Fruit fly (Drosophila melanogaster) whole organism, adult: ENCODE results near the gene CG8072.

Experiments used
- CG11617 ChIP-seq: fragments of 200-800 bp; sonication (Bioruptor generic); optimal IDR thresholded peaks from 2 replicates; lab custom pipeline; 2017; ENCODE audit warnings: mild to moderate bottlenecking, missing biosample characterization, missing genetic modification reagents, missing genetic modification characterization
- CG12768 ChIP-seq: fragments of 200-800 bp; sonication (Bioruptor generic); optimal IDR thresholded peaks from 2 replicates; lab custom pipeline; 2017; ENCODE audit warnings: missing biosample characterization, missing genetic modification characterization, mild to moderate bottlenecking, moderate library complexity, missing genetic modification reagents
- CG14711 ChIP-seq: fragments of 200-800 bp; sonication (Bioruptor generic); optimal IDR thresholded peaks from 2 replicates; lab custom pipeline; 2018; ENCODE audit warnings: missing biosample characterization, mild to moderate bottlenecking, missing genetic modification characterization, moderate library complexity
- CG1620 ChIP-seq: fragments of 200-800 bp; sonication (Bioruptor generic); optimal IDR thresholded peaks from 2 replicates; lab custom pipeline; 2016; ENCODE audit warnings: missing biosample characterization, missing genetic modification characterization
- CG33017 ChIP-seq: fragments of 200-800 bp; sonication (Bioruptor generic); optimal IDR thresholded peaks from 2 replicates; lab custom pipeline; 2018; ENCODE audit warnings: missing biosample characterization, mild to moderate bottlenecking, missing genetic modification characterization, moderate library complexity
- CG5204 ChIP-seq: fragments of 200-800 bp; sonication (Bioruptor generic); optimal IDR thresholded peaks from 2 replicates; lab custom pipeline; 2016; ENCODE audit warnings: missing biosample characterization, missing genetic modification characterization
- CG7045 ChIP-seq: fragments of 200-800 bp; sonication (Bioruptor generic); optimal IDR thresholded peaks from 2 replicates; lab custom pipeline; 2017; ENCODE audit warnings: missing biosample characterization, mild to moderate bottlenecking, missing genetic modification characterization
- CG7101 ChIP-seq: fragments of 200-800 bp; sonication (Bioruptor generic); optimal IDR thresholded peaks from 2 replicates; lab custom pipeline; 2018; ENCODE audit warnings: missing biosample characterization, mild to moderate bottlenecking, missing genetic modification characterization, moderate library complexity
- Clk ChIP-seq: fragments of 200-800 bp; sonication (Bioruptor generic); optimal IDR thresholded peaks from 2 replicates; lab custom pipeline; 2017; ENCODE audit warnings: missing biosample characterization, missing genetic modification characterization
- Crg-1 ChIP-seq: fragments of 200-800 bp; sonication (Bioruptor generic); optimal IDR thresholded peaks from 2 replicates; lab custom pipeline; 2016; ENCODE audit warnings: missing biosample characterization, missing genetic modification characterization
- Hr96 ChIP-seq: fragments of 200-800 bp; sonication (Bioruptor generic); optimal IDR thresholded peaks from 2 replicates; lab custom pipeline; 2016; ENCODE audit warnings: missing biosample characterization, missing genetic modification characterization
- Mnt ChIP-seq: fragments of 200-800 bp; sonication (Bioruptor generic); optimal IDR thresholded peaks from 2 replicates; lab custom pipeline; 2016; ENCODE audit warnings: missing biosample characterization, mild to moderate bottlenecking, missing genetic modification characterization
- bab1 ChIP-seq: fragments of 200-800 bp; sonication (Bioruptor generic); optimal IDR thresholded peaks from 3 replicates; lab custom pipeline; 2019; ENCODE audit warnings: missing biosample characterization, mild to moderate bottlenecking, missing genetic modification characterization, moderate library complexity
- cic ChIP-seq: fragments of 200-800 bp; sonication (Bioruptor generic); optimal IDR thresholded peaks from 2 replicates; lab custom pipeline; 2017; ENCODE audit warnings: missing biosample characterization, mild to moderate bottlenecking, missing genetic modification characterization, moderate library complexity
- cnc ChIP-seq, 2 experiments: fragments of >200 bp; optimal IDR thresholded peaks; 2 replicates each; lab custom pipeline; 2017
- kay ChIP-seq: fragments of 200-800 bp; sonication (Bioruptor generic); peaks from one replicate; lab custom pipeline; 2016; ENCODE audit warnings: missing biosample characterization, missing genetic modification characterization, borderline replicate concordance
- ovo ChIP-seq: fragments of 200-800 bp; sonication (Bioruptor generic); optimal IDR thresholded peaks from 2 replicates; lab custom pipeline; 2016; ENCODE audit warnings: missing biosample characterization, missing genetic modification characterization
- pad ChIP-seq: fragments of 200-800 bp; sonication (Bioruptor generic); optimal IDR thresholded peaks from 3 replicates; lab custom pipeline; 2017; ENCODE audit warnings: missing biosample characterization, missing genetic modification characterization, mild to moderate bottlenecking, moderate library complexity, missing genetic modification reagents
- tj ChIP-seq: fragments of 200-800 bp; sonication (Bioruptor generic); optimal IDR thresholded peaks from 3 replicates; lab custom pipeline; 2017; ENCODE audit warnings: missing biosample characterization, mild to moderate bottlenecking, missing genetic modification characterization, moderate library complexity
- toe ChIP-seq: fragments of 200-800 bp; sonication (Bioruptor generic); optimal IDR thresholded peaks from 2 replicates; lab custom pipeline; 2016; ENCODE audit warnings: missing biosample characterization, missing genetic modification characterization

CG8072 gene

DNA sequence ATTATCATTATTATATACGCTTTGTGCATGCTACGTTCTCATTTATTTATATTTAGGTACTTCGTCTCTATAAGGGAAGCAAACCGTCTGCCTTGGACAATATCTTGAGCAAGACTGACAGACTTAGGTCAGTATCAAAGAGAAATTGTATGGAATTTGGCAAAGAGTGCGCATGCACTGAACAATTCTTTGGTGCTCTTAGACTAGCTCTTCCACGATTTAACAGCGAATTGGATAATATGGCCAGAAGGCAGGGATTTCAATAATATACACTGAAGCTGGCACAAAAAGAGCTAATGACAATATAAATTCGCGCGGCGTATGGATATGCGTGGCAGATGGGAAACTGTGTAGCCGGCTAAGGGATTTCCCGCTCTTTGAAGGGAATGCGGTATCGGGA is 35.3 kb downstream of the CG8072 start:
- TF ChIP-seq cnc (optimal IDR thresholded peaks at IDR 0.05; lab: Kevin White, UChicago) (no peak), cic (GFP tag; lab: Kevin White, UChicago) (no peak), kay (no peak), CG7101 (tag; lab: Kevin White, UChicago) (no peak), Hr96 (GFP tag; lab: Kevin White, UChicago) (no peak), CG1620 (GFP tag; lab: Kevin White, UChicago) (no peak), CG11617 (GFP tag; lab: Kevin White, UChicago) (no peak), Clk (GFP tag; lab: Kevin White, UChicago) (no peak), Crg-1 (GFP tag; lab: Kevin White, UChicago) (no peak), toe (GFP tag; lab: Kevin White, UChicago) (no peak), CG12768 (GFP tag; lab: Kevin White, UChicago) (no peak), CG14711 (tag; lab: Kevin White, UChicago) (no peak), tj (GFP tag; lab: Kevin White, UChicago) (no peak), pad (no peak), CG5204 (GFP tag; lab: Kevin White, UChicago) (no peak), CG33017 (tag; lab: Kevin White, UChicago) (no peak), ovo (no peak), CG7045 (GFP tag; lab: Kevin White, UChicago) (no peak)

DNA sequence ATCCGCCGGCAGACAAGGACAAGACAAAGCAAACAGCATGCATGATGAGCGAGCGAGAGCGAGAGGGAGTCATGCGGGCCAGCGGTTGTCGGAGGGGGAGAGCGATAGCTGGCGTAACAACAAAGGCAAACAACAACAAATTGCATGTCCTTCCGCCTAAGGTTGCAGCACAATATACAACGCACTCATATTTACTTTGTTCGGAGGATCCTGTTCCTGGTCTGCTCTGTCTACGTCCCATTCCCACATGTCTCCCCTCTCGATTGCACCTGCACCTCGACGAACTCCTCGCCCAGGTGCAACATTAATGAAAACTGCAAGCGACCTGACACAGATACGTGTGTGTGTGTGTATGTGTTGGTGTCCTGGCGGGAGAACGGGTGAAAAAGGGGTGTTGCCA is 37.6 kb downstream of the CG8072 start:
- no peak for TF ChIP-seq cnc (optimal IDR thresholded peaks at IDR 0.05; lab: Kevin White, UChicago)
- TF ChIP-seq CG7101 (tag; lab: Kevin White, UChicago): no peak
- TF ChIP-seq bab1 (GFP tag; lab: Kevin White, UChicago): no peak
- no peak for TF ChIP-seq cic (GFP tag; lab: Kevin White, UChicago)
- TF ChIP-seq Clk (GFP tag; lab: Kevin White, UChicago): no peak
- no peak for TF ChIP-seq pad
- TF ChIP-seq Mnt (GFP tag; lab: Kevin White, UChicago): no peak
- no peak for TF ChIP-seq CG12768 (GFP tag; lab: Kevin White, UChicago)
- no peak for TF ChIP-seq CG14711 (tag; lab: Kevin White, UChicago)
- no peak for TF ChIP-seq CG5204 (GFP tag; lab: Kevin White, UChicago)
- no peak for TF ChIP-seq CG1620 (GFP tag; lab: Kevin White, UChicago)

DNA sequence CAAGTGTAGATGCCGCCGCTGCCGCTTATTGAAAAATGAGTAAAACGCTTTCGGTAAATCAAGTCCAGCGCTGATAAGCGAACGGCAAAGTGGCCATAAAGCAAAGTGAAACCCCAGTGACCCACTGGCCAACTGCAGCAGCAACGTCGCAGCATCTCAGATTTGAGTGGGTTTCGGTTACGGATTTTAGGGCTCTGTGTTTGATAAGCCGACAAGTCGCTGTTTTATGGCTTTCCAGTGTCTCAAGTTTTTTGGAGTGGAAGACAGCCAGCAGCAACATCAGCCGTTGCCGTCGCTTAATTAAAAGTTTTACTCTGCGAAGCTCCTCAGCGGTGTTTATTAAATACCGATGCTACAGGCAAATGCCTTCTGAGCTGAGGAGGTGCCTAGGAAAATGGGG is 45.7 kb downstream of the CG8072 start:
- TF ChIP-seq Mnt (GFP tag; lab: Kevin White, UChicago) (no peak), CG33017 (tag; lab: Kevin White, UChicago) (no peak), cnc (optimal IDR thresholded peaks at IDR 0.05; lab: Kevin White, UChicago) (no peak), CG5204 (GFP tag; lab: Kevin White, UChicago) (no peak), kay (no peak), Crg-1 (GFP tag; lab: Kevin White, UChicago) (no peak), Hr96 (GFP tag; lab: Kevin White, UChicago) (no peak), CG1620 (GFP tag; lab: Kevin White, UChicago) (no peak), pad (no peak), Clk (GFP tag; lab: Kevin White, UChicago) (no peak), CG11617 (GFP tag; lab: Kevin White, UChicago) (no peak), bab1 (GFP tag; lab: Kevin White, UChicago) (no peak)

DNA sequence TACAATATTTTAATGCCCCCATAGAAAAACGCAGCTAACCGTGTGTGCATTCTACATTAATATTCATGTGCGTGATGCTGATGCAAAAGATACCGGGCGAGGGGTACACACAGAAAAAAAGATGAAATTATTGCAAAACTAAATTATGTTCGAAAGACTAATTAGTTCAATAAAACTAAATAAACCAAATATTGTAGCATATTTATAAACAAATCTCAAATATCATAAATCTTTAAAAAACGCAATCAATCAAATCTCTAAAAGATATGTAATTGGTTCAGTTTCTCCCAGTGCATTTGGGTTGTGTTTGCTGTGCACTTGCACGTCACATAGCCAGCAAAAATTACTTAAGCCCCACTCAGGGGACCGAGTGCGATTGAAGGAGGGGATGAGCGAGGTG is 46.9 kb downstream of the CG8072 start:
- no peak for TF ChIP-seq kay
- no peak for TF ChIP-seq cic (GFP tag; lab: Kevin White, UChicago)
- no peak for TF ChIP-seq pad
- no peak for TF ChIP-seq CG1620 (GFP tag; lab: Kevin White, UChicago)
- TF ChIP-seq Hr96 (GFP tag; lab: Kevin White, UChicago): no peak
- no peak for TF ChIP-seq Crg-1 (GFP tag; lab: Kevin White, UChicago)
- no peak for TF ChIP-seq toe (GFP tag; lab: Kevin White, UChicago)
- TF ChIP-seq CG12768 (GFP tag; lab: Kevin White, UChicago): no peak
- no peak for TF ChIP-seq cnc (optimal IDR thresholded peaks at IDR 0.05; lab: Kevin White, UChicago)
- no peak for TF ChIP-seq Clk (GFP tag; lab: Kevin White, UChicago)
- no peak for TF ChIP-seq CG11617 (GFP tag; lab: Kevin White, UChicago)
- no peak for TF ChIP-seq tj (GFP tag; lab: Kevin White, UChicago)
- no peak for TF ChIP-seq CG14711 (tag; lab: Kevin White, UChicago)
- no peak for TF ChIP-seq bab1 (GFP tag; lab: Kevin White, UChicago)
- TF ChIP-seq Mnt (GFP tag; lab: Kevin White, UChicago): no peak
- TF ChIP-seq ovo: no peak
- no peak for TF ChIP-seq CG7101 (tag; lab: Kevin White, UChicago)
- no peak for TF ChIP-seq CG7045 (GFP tag; lab: Kevin White, UChicago)
- no peak for TF ChIP-seq CG33017 (tag; lab: Kevin White, UChicago)

DNA sequence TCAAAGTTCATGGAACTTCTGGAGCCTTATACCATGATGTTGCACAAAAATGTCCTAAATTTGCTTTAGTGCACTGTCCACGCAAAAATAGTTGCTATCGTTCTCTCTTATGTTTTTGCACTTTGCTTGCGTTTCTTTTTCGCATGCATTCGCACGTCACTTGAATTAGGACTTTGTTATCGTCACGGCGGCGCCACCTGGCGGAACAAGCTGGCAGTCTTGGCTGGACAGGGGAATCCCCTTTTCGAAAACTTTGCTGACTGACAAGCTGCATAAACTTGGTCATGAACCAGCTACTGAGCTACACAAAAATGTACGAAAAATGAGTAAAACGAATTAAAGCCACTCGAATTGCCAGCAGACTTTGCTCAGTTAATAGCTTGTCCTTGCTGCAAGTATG is 48.0 kb downstream of the CG8072 start:
- TF ChIP-seq cic (GFP tag; lab: Kevin White, UChicago) (no peak), CG12768 (GFP tag; lab: Kevin White, UChicago) (no peak), kay (no peak), ovo (no peak), toe (GFP tag; lab: Kevin White, UChicago) (no peak), bab1 (GFP tag; lab: Kevin White, UChicago) (no peak), tj (GFP tag; lab: Kevin White, UChicago) (no peak), CG7045 (GFP tag; lab: Kevin White, UChicago) (no peak)

DNA sequence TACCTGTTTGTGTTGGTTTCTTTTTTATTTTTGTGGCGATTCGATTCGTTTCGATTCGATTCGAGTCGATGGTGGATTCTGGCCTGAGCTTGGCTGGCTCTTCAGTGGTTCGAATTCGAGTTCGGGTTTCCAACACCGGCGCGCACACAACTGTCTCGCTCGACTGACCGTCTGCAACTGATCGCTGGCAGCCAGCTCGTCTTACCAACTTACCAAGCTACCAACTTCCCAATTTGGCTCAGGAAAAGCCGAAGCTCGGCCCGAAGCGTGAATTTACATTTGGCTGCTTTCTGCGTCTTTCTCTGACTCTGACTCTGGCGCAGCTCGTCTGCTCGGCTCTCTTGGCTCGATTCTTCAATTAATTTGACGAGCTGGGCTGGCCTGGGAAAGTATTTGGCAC is 50.0 kb downstream of the CG8072 start, which contains the start of gene ect:
TSS of gene ect (minus strand) at position 183 of the 400 bp plus-strand sequence.
- TF ChIP-seq Clk (GFP tag; lab: Kevin White, UChicago): no peak
- TF ChIP-seq CG11617 (GFP tag; lab: Kevin White, UChicago): no peak
- no peak for TF ChIP-seq CG1620 (GFP tag; lab: Kevin White, UChicago)
- TF ChIP-seq Hr96 (GFP tag; lab: Kevin White, UChicago): no peak
- TF ChIP-seq cic (GFP tag; lab: Kevin White, UChicago): no peak
- no peak for TF ChIP-seq cnc (optimal IDR thresholded peaks at IDR 0.05; lab: Kevin White, UChicago)
- no peak for TF ChIP-seq CG5204 (GFP tag; lab: Kevin White, UChicago)
- no peak for TF ChIP-seq CG14711 (tag; lab: Kevin White, UChicago)
- TF ChIP-seq CG7045 (GFP tag; lab: Kevin White, UChicago): no peak
- no peak for TF ChIP-seq bab1 (GFP tag; lab: Kevin White, UChicago)
- no peak for TF ChIP-seq CG12768 (GFP tag; lab: Kevin White, UChicago)
- TF ChIP-seq ovo: no peak
- no peak for TF ChIP-seq kay
- TF ChIP-seq Crg-1 (GFP tag; lab: Kevin White, UChicago): no peak
- TF ChIP-seq tj (GFP tag; lab: Kevin White, UChicago): no peak
- TF ChIP-seq CG7101 (tag; lab: Kevin White, UChicago): no peak
